Fruit fly (Drosophila melanogaster) whole organism, embryonic: Measurements from ENCODE around the gene Gr5a.
A peak's percentile ranks its signal among the peaks of the same experiment; 100 is the strongest.

Experiments
- Ada2b ChIP-seq: fragments of 200-800 bp; sonication (Bioruptor generic); IDR thresholded peaks from 2 replicates; pipeline ENCODE4 v1.3.6; 2022; ENCODE audit warnings: missing biosample characterization, missing genetic modification characterization
- Aef1 ChIP-seq: fragments of 200-800 bp; sonication (Bioruptor generic); IDR thresholded peaks from 3 replicates; pipeline ENCODE4 v1.3.6; 2022; ENCODE audit warnings: missing biosample characterization, missing genetic modification characterization
- Atf-2 ChIP-seq: fragments of 200-800 bp; sonication (Bioruptor generic); optimal IDR thresholded peaks from 2 replicates; lab custom pipeline; 2016; ENCODE audit warnings: missing biosample characterization, missing genetic modification characterization
- CG10366 ChIP-seq: fragments of 200-800 bp; sonication (Bioruptor generic); IDR thresholded peaks from 2 replicates; pipeline ENCODE4 v1.3.6; 2022; ENCODE audit warnings: missing biosample characterization, missing genetic modification characterization
- CG13123 ChIP-seq: fragments of 200-800 bp; sonication (Bioruptor generic); optimal IDR thresholded peaks from 2 replicates; lab custom pipeline; 2016; ENCODE audit warnings: missing biosample characterization, missing genetic modification characterization
- CG13424 ChIP-seq: fragments of 200-800 bp; sonication (Bioruptor generic); optimal IDR thresholded peaks from 2 replicates; lab custom pipeline; 2019; ENCODE audit warnings: missing biosample characterization, mild to moderate bottlenecking, missing genetic modification characterization, moderate library complexity
- CG14441 ChIP-seq: fragments of 200-800 bp; sonication (Bioruptor generic); IDR thresholded peaks from 2 replicates; pipeline ENCODE4 v1.3.6; 2022; ENCODE audit warnings: missing biosample characterization, missing genetic modification characterization
- CG15073 ChIP-seq: fragments of 200-800 bp; sonication (Bioruptor generic); optimal IDR thresholded peaks from 2 replicates; lab custom pipeline; 2016; ENCODE audit warnings: missing biosample characterization, missing genetic modification characterization
- CG17359 ChIP-seq: fragments of 200-800 bp; sonication (Bioruptor generic); optimal IDR thresholded peaks from 3 replicates; lab custom pipeline; 2018; ENCODE audit warnings: missing biosample characterization, mild to moderate bottlenecking, missing genetic modification characterization, moderate library complexity
- CG2678 ChIP-seq: fragments of 200-800 bp; sonication (Bioruptor generic); optimal IDR thresholded peaks from 3 replicates; lab custom pipeline; 2019; ENCODE audit warnings: missing biosample characterization, mild to moderate bottlenecking, missing genetic modification characterization, moderate library complexity
- CG32532 ChIP-seq: fragments of 200-800 bp; sonication (Bioruptor generic); IDR thresholded peaks from 2 replicates; pipeline ENCODE4 v1.3.6; 2022; ENCODE audit warnings: missing biosample characterization, missing genetic modification characterization
- CG32767 ChIP-seq: fragments of 200-800 bp; sonication (Bioruptor generic); IDR thresholded peaks from 2 replicates; pipeline ENCODE4 v1.3.6; 2022; ENCODE audit warnings: missing biosample characterization, missing genetic modification characterization
- CG3281 ChIP-seq: fragments of 200-800 bp; sonication (Bioruptor generic); optimal IDR thresholded peaks from 3 replicates; lab custom pipeline; 2017; ENCODE audit warnings: missing biosample characterization, mild to moderate bottlenecking, missing genetic modification characterization
- CG34376 ChIP-seq: fragments of 200-800 bp; sonication (Bioruptor generic); optimal IDR thresholded peaks from 2 replicates; lab custom pipeline; 2018; ENCODE audit warnings: missing biosample characterization, mild to moderate bottlenecking, missing genetic modification characterization
- CG4360 ChIP-seq: fragments of 200-800 bp; sonication (Bioruptor generic); IDR thresholded peaks from 2 replicates; pipeline ENCODE4 v1.3.6; 2022; ENCODE audit warnings: missing biosample characterization, missing genetic modification characterization
- CG4707 ChIP-seq: fragments of 200-800 bp; sonication (Bioruptor generic); optimal IDR thresholded peaks from 2 replicates; lab custom pipeline; 2018; ENCODE audit warnings: missing biosample characterization, mild to moderate bottlenecking, missing genetic modification characterization, moderate library complexity
- CG6254 ChIP-seq: fragments of 200-800 bp; sonication (Bioruptor generic); optimal IDR thresholded peaks from 3 replicates; lab custom pipeline; 2017; ENCODE audit warnings: mild to moderate bottlenecking, missing biosample characterization, missing genetic modification reagents, missing genetic modification characterization
- CG9727 ChIP-seq: fragments of 200-800 bp; sonication (Bioruptor generic); optimal IDR thresholded peaks from 3 replicates; lab custom pipeline; 2017; ENCODE audit warnings: missing biosample characterization, mild to moderate bottlenecking, missing genetic modification characterization
- Camta ChIP-seq: fragments of 200-800 bp; sonication (Bioruptor generic); optimal IDR thresholded peaks from 2 replicates; lab custom pipeline; 2016; ENCODE audit warnings: missing biosample characterization, missing genetic modification characterization
- CrebB ChIP-seq: fragments of 200-800 bp; sonication (Bioruptor generic); optimal IDR thresholded peaks from 3 replicates; lab custom pipeline; 2018; ENCODE audit warnings: missing biosample characterization, mild to moderate bottlenecking, missing genetic modification characterization
- D ChIP-seq, 2 experiments: fragments of 200-800 bp in 1 of 2; fragments of >200 bp in 1 of 2; sonication (Bioruptor generic) in 1 of 2; optimal IDR thresholded peaks; 2 replicates in 1 of 2; 3 replicates in 1 of 2; lab custom pipeline; 2017; ENCODE audit warnings: mild to moderate bottlenecking in 1 of 2, missing biosample characterization in 1 of 2, missing genetic modification characterization in 1 of 2, missing genetic modification reagents in 1 of 2
- D19B ChIP-seq: fragments of 200-800 bp; sonication (Bioruptor generic); optimal IDR thresholded peaks from 2 replicates; lab custom pipeline; 2017; ENCODE audit warnings: missing biosample characterization, mild to moderate bottlenecking, missing genetic modification characterization
- Dek ChIP-seq: fragments of 200-800 bp; sonication (Bioruptor generic); optimal IDR thresholded peaks from 3 replicates; lab custom pipeline; 2019; ENCODE audit warnings: missing biosample characterization, mild to moderate bottlenecking, missing genetic modification characterization, moderate library complexity
- Dp ChIP-seq: fragments of 200-800 bp; sonication (Bioruptor generic); optimal IDR thresholded peaks from 2 replicates; lab custom pipeline; 2018; ENCODE audit warnings: missing biosample characterization, mild to moderate bottlenecking, missing genetic modification characterization, moderate library complexity
- HmgZ ChIP-seq: fragments of 200-800 bp; sonication (Bioruptor generic); optimal IDR thresholded peaks from 2 replicates; lab custom pipeline; 2018; ENCODE audit warnings: missing biosample characterization, mild to moderate bottlenecking, missing genetic modification characterization
- Hmx ChIP-seq: fragments of 200-800 bp; sonication (Bioruptor generic); optimal IDR thresholded peaks from 2 replicates; lab custom pipeline; 2016; ENCODE audit warnings: missing biosample characterization, missing genetic modification characterization
- Hsf ChIP-seq: fragments of 200-800 bp; sonication (Bioruptor generic); optimal IDR thresholded peaks from 3 replicates; lab custom pipeline; 2016; ENCODE audit warnings: missing biosample characterization, missing genetic modification characterization
- Meics ChIP-seq: fragments of 200-800 bp; sonication (Bioruptor generic); optimal IDR thresholded peaks from 2 replicates; lab custom pipeline; 2017; ENCODE audit warnings: missing biosample characterization, mild to moderate bottlenecking, missing genetic modification characterization
- Nf-YB ChIP-seq: fragments of 200-800 bp; sonication (Bioruptor generic); optimal IDR thresholded peaks from 3 replicates; lab custom pipeline; 2019; ENCODE audit warnings: missing biosample characterization, mild to moderate bottlenecking, missing genetic modification characterization, moderate library complexity
- Sin3A ChIP-seq: fragments of >200 bp; optimal IDR thresholded peaks from 2 replicates; lab custom pipeline; 2018
- Usf ChIP-seq: fragments of 200-800 bp; sonication (Bioruptor generic); optimal IDR thresholded peaks from 2 replicates; lab custom pipeline; 2017; ENCODE audit warnings: missing genotype, missing biosample characterization, missing genetic modification characterization
- bbx ChIP-seq: fragments of 200-800 bp; sonication (Bioruptor generic); IDR thresholded peaks from 2 replicates; pipeline ENCODE4 v1.3.6; 2022; ENCODE audit warnings: missing biosample characterization, missing genetic modification characterization; ENCODE audit not compliant: partially characterized antibody
- bsh ChIP-seq, 2 experiments: fragments of 200-800 bp; sonication (Bioruptor generic); optimal IDR thresholded peaks; 2 replicates each; lab custom pipeline; 2017 to 2018; ENCODE audit warnings: mild to moderate bottlenecking in 2 of 2, missing biosample characterization in 2 of 2, missing genetic modification characterization in 2 of 2, moderate library complexity in 1 of 2
- cas ChIP-seq: fragments of 200-800 bp; sonication (Bioruptor generic); IDR thresholded peaks from 2 replicates; pipeline ENCODE4 v1.3.6; 2022; ENCODE audit warnings: missing biosample characterization, missing genetic modification characterization
- corto ChIP-seq: fragments of 200-800 bp; sonication (Bioruptor generic); optimal IDR thresholded peaks from 2 replicates; lab custom pipeline; 2016; ENCODE audit warnings: missing biosample characterization, mild to moderate bottlenecking, missing genetic modification characterization, moderate library complexity
- danr ChIP-seq: fragments of 200-800 bp; sonication (Bioruptor generic); IDR thresholded peaks from 2 replicates; pipeline ENCODE4 v1.3.6; 2022; ENCODE audit warnings: missing biosample characterization, missing genetic modification characterization
- dimm ChIP-seq: fragments of 200-800 bp; sonication (Bioruptor generic); IDR thresholded peaks from 2 replicates; pipeline ENCODE4 v1.3.6; 2022; ENCODE audit warnings: missing biosample characterization, missing genetic modification characterization
- gfzf ChIP-seq: fragments of 200-800 bp; sonication (Bioruptor generic); optimal IDR thresholded peaks from 2 replicates; lab custom pipeline; 2016; ENCODE audit warnings: missing biosample characterization, mild to moderate bottlenecking, missing genetic modification characterization, moderate library complexity
- gsb-n ChIP-seq: fragments of 200-800 bp; sonication (Bioruptor generic); optimal IDR thresholded peaks from 3 replicates; lab custom pipeline; 2018; ENCODE audit warnings: missing biosample characterization, mild to moderate bottlenecking, missing genetic modification characterization
- hbn ChIP-seq: fragments of 200-800 bp; sonication (Bioruptor generic); IDR thresholded peaks from 2 replicates; pipeline ENCODE4 v1.3.6; 2022; ENCODE audit warnings: missing biosample characterization, missing genetic modification characterization; ENCODE audit not compliant: partially characterized antibody
- lilli ChIP-seq: fragments of 200-800 bp; sonication (Bioruptor generic); optimal IDR thresholded peaks from 3 replicates; lab custom pipeline; 2016; ENCODE audit warnings: missing biosample characterization, missing genetic modification characterization
- mirr ChIP-seq: fragments of 200-800 bp; sonication (Bioruptor generic); optimal IDR thresholded peaks from 3 replicates; lab custom pipeline; 2018; ENCODE audit warnings: missing biosample characterization, mild to moderate bottlenecking, missing genetic modification characterization
- pum ChIP-seq: fragments of 200-800 bp; sonication (Bioruptor generic); optimal IDR thresholded peaks from 2 replicates; lab custom pipeline; 2016; ENCODE audit warnings: missing biosample characterization, missing genetic modification characterization
- ranshi ChIP-seq: fragments of 200-800 bp; sonication (Bioruptor generic); IDR thresholded peaks from 2 replicates; pipeline ENCODE4 v1.3.6; 2022; ENCODE audit warnings: missing biosample characterization, missing genetic modification characterization
- rib ChIP-seq: fragments of 200-800 bp; sonication (Bioruptor generic); IDR thresholded peaks from 2 replicates; pipeline ENCODE4 v1.3.6; 2022; ENCODE audit warnings: missing biosample characterization, missing genetic modification characterization
- tgo ChIP-seq: fragments of 200-800 bp; sonication (Bioruptor generic); IDR thresholded peaks from 3 replicates; pipeline ENCODE4 v1.3.6; 2022; ENCODE audit warnings: missing biosample characterization, missing genetic modification characterization
- tin ChIP-seq: fragments of 200-800 bp; sonication (Bioruptor generic); optimal IDR thresholded peaks from 3 replicates; lab custom pipeline; 2016; ENCODE audit warnings: missing biosample characterization, missing genetic modification characterization
- toy ChIP-seq: fragments of 200-800 bp; sonication (Bioruptor generic); IDR thresholded peaks from 2 replicates; pipeline ENCODE4 v1.3.6; 2022; ENCODE audit warnings: missing biosample characterization, missing genetic modification characterization
- ttk ChIP-seq: fragments of 200-800 bp; sonication (Bioruptor generic); IDR thresholded peaks from 2 replicates; pipeline ENCODE4 v2.1.2; 2022; ENCODE audit warnings: missing biosample characterization, missing genetic modification characterization
- zen2 ChIP-seq: fragments of 200-800 bp; sonication (Bioruptor generic); IDR thresholded peaks from 3 replicates; pipeline ENCODE4 v1.3.6; 2022; ENCODE audit warnings: missing biosample characterization, missing genetic modification characterization; ENCODE audit not compliant: partially characterized antibody

Gene Gr5a

DNA sequence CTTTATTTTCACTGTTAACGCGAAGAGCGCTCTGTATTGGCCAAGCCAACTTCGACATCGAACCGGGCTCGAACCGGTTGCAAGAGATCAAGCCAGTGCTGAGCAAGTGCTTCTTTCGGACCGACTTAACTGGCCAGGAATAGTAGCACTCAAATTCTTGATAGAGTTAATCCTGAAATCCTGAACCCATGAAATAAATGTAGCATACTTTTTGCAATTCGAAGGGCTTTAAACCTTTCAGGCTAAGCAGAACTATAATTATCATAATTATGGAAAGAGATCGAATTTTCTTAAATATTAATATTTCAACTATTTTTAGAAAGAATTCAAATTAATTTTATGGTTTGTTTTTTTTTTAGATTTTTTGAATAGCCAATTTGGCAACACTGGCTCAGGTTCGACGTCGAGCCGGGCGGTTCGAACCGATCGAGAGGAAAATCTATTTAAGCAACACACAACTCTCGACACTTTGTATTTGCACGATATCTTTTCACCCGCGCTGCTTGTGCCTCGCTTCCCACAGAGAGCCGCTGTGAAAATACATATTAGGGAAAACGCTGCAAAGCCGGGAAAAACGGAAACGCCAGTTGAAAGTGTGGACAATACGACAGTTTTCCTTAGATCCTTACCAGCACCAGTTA lies 17.8 kb downstream of the Gr5a start, which contains the start of gene AdamTS-B (continued):
- no peak for TF ChIP-seq CG4360
- no peak for TF ChIP-seq Dp (GFP tag; lab: Kevin White, UChicago)
- no peak for TF ChIP-seq Camta (GFP tag; lab: Kevin White, UChicago)
- peak; percentile 50 for TF ChIP-seq lilli (GFP tag; lab: Kevin White, UChicago)
- TF ChIP-seq hbn (GFP tag; lab: Robert Waterston, UW), result no peak
- TF ChIP-seq tgo (GFP tag; lab: Robert Waterston, UW), result peak; percentile 65; the same call in 2 of the 3 replicates
- TF ChIP-seq CG6254, result no peak
- TF ChIP-seq bsh (GFP tag; optimal IDR thresholded peaks at IDR 0.05; lab: Kevin White, UChicago), result peak; percentile 46 to 47
- TF ChIP-seq Hmx, result no peak
- TF ChIP-seq CG32767 (GFP tag; lab: Robert Waterston, UW), result 0 out of 2 replicates have a peak, but pooled peaks have one; percentile 27
- no peak for TF ChIP-seq danr (GFP tag; lab: Robert Waterston, UW)
- TF ChIP-seq rib (GFP tag; lab: Robert Waterston, UW), result no peak
- no peak for TF ChIP-seq mirr (GFP tag; lab: Kevin White, UChicago)
- peak; percentile 17 for TF ChIP-seq Usf
- TF ChIP-seq cas (GFP tag; lab: Robert Waterston, UW), result no peak
- no peak for TF ChIP-seq CG15073 (GFP tag; lab: Kevin White, UChicago)
- no peak for TF ChIP-seq CG13123 (GFP tag; lab: Kevin White, UChicago)
- peak; percentile 46; the same call in 1 of the 2 replicates for TF ChIP-seq ttk (GFP tag; lab: Robert Waterston, UW)
- TF ChIP-seq corto, result no peak
- TF ChIP-seq Aef1 (GFP tag; lab: Robert Waterston, UW), result no peak
- no peak for TF ChIP-seq Sin3A (lab: Kevin White, UChicago)
- no peak for TF ChIP-seq dimm (GFP tag; lab: Robert Waterston, UW)
- TF ChIP-seq CG14441 (GFP tag; lab: Robert Waterston, UW), result no peak; the same call in 1 of the 2 replicates
- TF ChIP-seq Meics (GFP tag; lab: Kevin White, UChicago), result peak; percentile 62
- TF ChIP-seq CG34376 (GFP tag; lab: Kevin White, UChicago), result no peak
- no peak for TF ChIP-seq Atf-2
- no peak for TF ChIP-seq HmgZ (tag; lab: Kevin White, UChicago)
- TF ChIP-seq D19B (GFP tag; lab: Kevin White, UChicago), result no peak
- peak; percentile 69 for TF ChIP-seq CG2678
- TF ChIP-seq pum (GFP tag; lab: Kevin White, UChicago), result no peak
- peak; percentile 16 for TF ChIP-seq tin (GFP tag; lab: Kevin White, UChicago)
- TF ChIP-seq CG3281 (GFP tag; lab: Kevin White, UChicago), result peak; percentile 48
- TF ChIP-seq CG32532 (GFP tag; lab: Robert Waterston, UW), result peak; percentile 45; the same call in 1 of the 2 replicates
- peak; percentile 40 for TF ChIP-seq CG9727 (GFP tag; lab: Kevin White, UChicago)
- no peak for TF ChIP-seq ranshi (GFP tag; lab: Robert Waterston, UW)
- no peak for TF ChIP-seq CrebB
- TF ChIP-seq toy, result no peak
- no peak for TF ChIP-seq bbx
- TF ChIP-seq zen2 (GFP tag; lab: Robert Waterston, UW), result no peak
- TF ChIP-seq CG4707 (GFP tag; lab: Kevin White, UChicago), result no peak
- peak; percentile 40 for TF ChIP-seq Hsf (GFP tag; lab: Kevin White, UChicago)
- TF ChIP-seq Nf-YB (GFP tag; lab: Kevin White, UChicago), result peak; percentile 31
- peak; percentile 57 for TF ChIP-seq CG13424
- peak; percentile 36 for TF ChIP-seq Dek (tag; lab: Kevin White, UChicago)
- TF ChIP-seq gsb-n (tag; lab: Kevin White, UChicago), result peak; percentile 32
- TF ChIP-seq gfzf (GFP tag; lab: Kevin White, UChicago), result no peak
- no peak for TF ChIP-seq Ada2b (GFP tag; lab: Robert Waterston, UW)
- TF ChIP-seq CG17359, result peak; percentile 29
- peak; percentile 18; the same call in 1 of the 2 replicates for TF ChIP-seq CG10366 (GFP tag; lab: Robert Waterston, UW)
- TF ChIP-seq D (optimal IDR thresholded peaks at IDR 0.05; lab: Kevin White, UChicago), result no peak
- no peak for TF ChIP-seq D (GFP tag; optimal IDR thresholded peaks at IDR 0.05; lab: Kevin White, UChicago)
